Worm (Caenorhabditis elegans) whole organism, young adult: ENCODE measurements around the gene rpl-25.1.

Experiments used
- B0035.1 ChIP-seq: sonication (generic microtip); optimal IDR thresholded peaks from 2 replicates; lab custom pipeline; 2016; ENCODE audit warnings: missing genetic modification characterization, mild to moderate bottlenecking, missing compliant biosample characterization, missing genotype, missing genetic modification reagents
- D2030.7 ChIP-seq: fragments of 200-800 bp; sonication (Bioruptor generic); IDR thresholded peaks from 2 replicates; pipeline ENCODE4 v1.3.6; 2022; ENCODE audit warnings: missing genetic modification reagents, missing genetic modification characterization, missing compliant biosample characterization
- F10E7.11 ChIP-seq: sonication (generic microtip); optimal IDR thresholded peaks from 2 replicates; lab custom pipeline; 2017; ENCODE audit warnings: mild to moderate bottlenecking, missing genetic modification characterization, moderate library complexity, missing compliant biosample characterization
- F22D6.2 ChIP-seq: sonication (generic microtip); optimal IDR thresholded peaks from 2 replicates; lab custom pipeline; 2016; ENCODE audit warnings: mild to moderate bottlenecking, missing genetic modification characterization, missing compliant biosample characterization
- F39B2.1 ChIP-seq: fragments of 200-800 bp; sonication (Bioruptor generic); IDR thresholded peaks from 2 replicates; pipeline ENCODE4 v1.3.6; 2022; ENCODE audit warnings: missing genetic modification reagents, missing genetic modification characterization, missing compliant biosample characterization
- T07F8.4 ChIP-seq: sonication (generic microtip); optimal IDR thresholded peaks from 2 replicates; lab custom pipeline; 2016; ENCODE audit warnings: mild to moderate bottlenecking, missing genetic modification characterization, moderate library complexity, missing compliant biosample characterization
- Y53F4B.3 ChIP-seq: fragments of 200-800 bp; sonication (Bioruptor generic); IDR thresholded peaks from 2 replicates; pipeline ENCODE4 v1.3.6; 2022; ENCODE audit warnings: missing genetic modification reagents, missing genetic modification characterization, missing compliant biosample characterization
- Y53G8AR.9 ChIP-seq: fragments of 200-800 bp; sonication (Bioruptor generic); conservative IDR thresholded peaks from 2 replicates; pipeline ENCODE4 v1.3.6; 2022; ENCODE audit warnings: missing genetic modification reagents, missing genetic modification characterization, missing compliant biosample characterization
- Y79H2A.3 ChIP-seq: fragments of 200-800 bp; sonication (Bioruptor generic); conservative IDR thresholded peaks from 2 replicates; pipeline ENCODE4 v1.3.6; 2022; ENCODE audit warnings: missing genetic modification reagents, missing genetic modification characterization, missing compliant biosample characterization
- Y95B8A.8 ChIP-seq: fragments of 200-800 bp; sonication (Bioruptor generic); IDR thresholded peaks from 2 replicates; pipeline ENCODE4 v1.3.6; 2022; ENCODE audit warnings: missing genetic modification reagents, missing genetic modification characterization, missing compliant biosample characterization
- ZK185.1 ChIP-seq: sonication (generic microtip); optimal IDR thresholded peaks from 2 replicates; lab custom pipeline; 2016; ENCODE audit warnings: mild to moderate bottlenecking, missing genetic modification characterization, missing compliant biosample characterization; ENCODE audit not compliant: poor library complexity, severe bottlenecking
- akir-1 ChIP-seq: fragments of 200-800 bp; sonication (Bioruptor generic); optimal IDR thresholded peaks from 2 replicates; lab custom pipeline; 2018; ENCODE audit warnings: mild to moderate bottlenecking, missing genetic modification characterization, moderate library complexity, missing compliant biosample characterization
- bed-2 ChIP-seq: fragments of 200-800 bp; sonication (Bioruptor generic); IDR thresholded peaks from 2 replicates; pipeline ENCODE4 v1.3.6; 2022; ENCODE audit warnings: missing genetic modification reagents, missing genetic modification characterization, missing compliant biosample characterization
- cebp-1 ChIP-seq, 2 experiments: fragments of 200-800 bp in 1 of 2; sonication (Bioruptor generic) in 1 of 2; sonication (generic microtip) in 1 of 2; IDR thresholded peaks in 1 of 2; optimal IDR thresholded peaks in 1 of 2; 2 replicates each; pipeline versions ENCODE4 v1.3.6 to Lab custom; 2017 to 2022; ENCODE audit warnings: missing compliant biosample characterization in 2 of 2, missing genetic modification characterization in 2 of 2, mild to moderate bottlenecking in 1 of 2, missing genetic modification reagents in 1 of 2, moderate library complexity in 1 of 2
- cebp-2 ChIP-seq: fragments of 200-800 bp; sonication (Bioruptor generic); IDR thresholded peaks from 2 replicates; pipeline ENCODE4 v1.3.6; 2022; ENCODE audit warnings: missing genetic modification characterization, missing compliant biosample characterization
- ceh-100 ChIP-seq: fragments of 200-800 bp; sonication (Bioruptor generic); IDR thresholded peaks from 2 replicates; pipeline ENCODE4 v1.3.6; 2022; ENCODE audit warnings: missing genetic modification reagents, missing genetic modification characterization, missing compliant biosample characterization
- ceh-79 ChIP-seq: sonication (generic microtip); optimal IDR thresholded peaks from 2 replicates; lab custom pipeline; 2017; ENCODE audit warnings: mild to moderate bottlenecking, missing genetic modification characterization, missing compliant biosample characterization
- ceh-91 ChIP-seq: fragments of 200-800 bp; sonication (Bioruptor generic); IDR thresholded peaks from 2 replicates; pipeline ENCODE4 v1.3.6; 2022; ENCODE audit warnings: missing genetic modification reagents, missing genetic modification characterization, missing compliant biosample characterization
- chd-7 ChIP-seq: sonication (generic microtip); optimal IDR thresholded peaks from 2 replicates; lab custom pipeline; 2016; ENCODE audit warnings: mild to moderate bottlenecking, missing genetic modification characterization, moderate library complexity, missing compliant biosample characterization
- dox-1 ChIP-seq: fragments of 200-800 bp; sonication (Bioruptor generic); IDR thresholded peaks from 2 replicates; pipeline ENCODE4 v1.3.6; 2022; ENCODE audit warnings: missing genetic modification reagents, missing genetic modification characterization, missing compliant biosample characterization
- egl-18 ChIP-seq: fragments of 200-800 bp; sonication (Bioruptor generic); IDR thresholded peaks from 2 replicates; pipeline ENCODE4 v1.3.6; 2022; ENCODE audit warnings: missing genetic modification reagents, missing genetic modification characterization, missing compliant biosample characterization
- egl-44 ChIP-seq: fragments of 200-800 bp; sonication (Bioruptor generic); IDR thresholded peaks from 2 replicates; pipeline ENCODE4 v1.3.6; 2022; ENCODE audit warnings: missing genetic modification reagents, missing genetic modification characterization, missing compliant biosample characterization
- egrh-3 ChIP-seq: fragments of 200-800 bp; sonication (Bioruptor generic); IDR thresholded peaks from 2 replicates; pipeline ENCODE4 v1.3.6; 2022; ENCODE audit warnings: missing genetic modification reagents, missing genetic modification characterization, missing compliant biosample characterization
- hsf-1 ChIP-seq: fragments of 200-800 bp; sonication (Bioruptor generic); IDR thresholded peaks from 2 replicates; pipeline ENCODE4 v1.3.6; 2022; ENCODE audit warnings: missing genetic modification reagents, missing genetic modification characterization, missing compliant biosample characterization
- let-526 ChIP-seq: fragments of 200-800 bp; sonication (Bioruptor generic); IDR thresholded peaks from 2 replicates; pipeline ENCODE4 v1.3.6; 2022; ENCODE audit warnings: missing genetic modification reagents, missing genetic modification characterization, missing compliant biosample characterization
- lsy-27 ChIP-seq: sonication (generic microtip); optimal IDR thresholded peaks from 2 replicates; lab custom pipeline; 2017; ENCODE audit warnings: missing genetic modification characterization, mild to moderate bottlenecking, missing compliant biosample characterization, antibody characterized with exemption, missing genotype, borderline replicate concordance; ENCODE audit not compliant: insufficient read depth
- madf-3 ChIP-seq: fragments of 200-800 bp; sonication (Bioruptor generic); IDR thresholded peaks from 2 replicates; pipeline ENCODE4 v1.3.6; 2022; ENCODE audit warnings: missing genetic modification reagents, missing genetic modification characterization, missing compliant biosample characterization
- madf-6 ChIP-seq: fragments of 200-800 bp; sonication (Bioruptor generic); IDR thresholded peaks from 2 replicates; pipeline ENCODE4 v1.3.6; 2022; ENCODE audit warnings: missing genetic modification reagents, missing genetic modification characterization, missing compliant biosample characterization
- mcd-1 ChIP-seq: fragments of 200-800 bp; sonication (Bioruptor generic); IDR thresholded peaks from 2 replicates; pipeline ENCODE4 v1.3.6; 2022; ENCODE audit warnings: missing genetic modification reagents, missing genetic modification characterization, missing compliant biosample characterization
- nhr-80 ChIP-seq: sonication (generic microtip); optimal IDR thresholded peaks from 2 replicates; lab custom pipeline; 2016; ENCODE audit warnings: missing genetic modification characterization, missing compliant biosample characterization
- nhr-90 ChIP-seq: sonication (generic microtip); optimal IDR thresholded peaks from 2 replicates; lab custom pipeline; 2016; ENCODE audit warnings: missing genotype, mild to moderate bottlenecking, missing genetic modification characterization, missing compliant biosample characterization
- pha-4 ChIP-seq: fragments of 150-350 bp; sonication (generic microtip); optimal IDR thresholded peaks from 2 replicates; lab custom pipeline; 2014; ENCODE audit warnings: missing biosample characterization, missing genetic modification reagents, missing genetic modification characterization
- rpc-1 ChIP-seq, 2 experiments: fragments of 150-350 bp in 1 of 2; sonication (generic microtip) in 1 of 2; optimal IDR thresholded peaks; 2 replicates each; lab custom pipeline; 2014 to 2018; ENCODE audit warnings: missing biosample characterization in 1 of 2, missing genetic modification characterization in 1 of 2, missing genetic modification reagents in 1 of 2, missing genotype in 1 of 2
- snpc-1.3 ChIP-seq: sonication (generic microtip); optimal IDR thresholded peaks from 2 replicates; lab custom pipeline; 2017; ENCODE audit warnings: missing genetic modification characterization, mild to moderate bottlenecking, missing compliant biosample characterization, antibody characterized with exemption, moderate library complexity, missing genotype, missing genetic modification reagents; ENCODE audit not compliant: insufficient read depth
- tlf-1 ChIP-seq: fragments of 200-800 bp; sonication (Bioruptor generic); optimal IDR thresholded peaks from 2 replicates; lab custom pipeline; 2018; ENCODE audit warnings: mild to moderate bottlenecking, missing genetic modification characterization, missing compliant biosample characterization
- unc-62 ChIP-seq: fragments of 150-350 bp; optimal IDR thresholded peaks from 2 replicates; lab custom pipeline; 2014; ENCODE audit warnings: missing biosample characterization, missing genetic modification reagents, missing genetic modification characterization
- zfh-2 ChIP-seq: fragments of 200-800 bp; sonication (Bioruptor generic); conservative IDR thresholded peaks from 2 replicates; pipeline ENCODE4 v1.3.6; 2022; ENCODE audit warnings: missing genetic modification reagents, missing genetic modification characterization, missing compliant biosample characterization
- zim-3 ChIP-seq: sonication (generic microtip); optimal IDR thresholded peaks from 2 replicates; lab custom pipeline; 2017; ENCODE audit warnings: mild to moderate bottlenecking, missing genetic modification characterization, moderate library complexity, missing compliant biosample characterization
- ztf-22 ChIP-seq: fragments of 200-800 bp; sonication (Bioruptor generic); optimal IDR thresholded peaks from 2 replicates; lab custom pipeline; 2018; ENCODE audit warnings: mild to moderate bottlenecking, missing genetic modification characterization, moderate library complexity, missing compliant biosample characterization
- ztf-25 ChIP-seq: fragments of 200-800 bp; sonication (Bioruptor generic); IDR thresholded peaks from 2 replicates; pipeline ENCODE4 v1.3.6; 2022; ENCODE audit warnings: missing genetic modification reagents, missing genetic modification characterization, missing compliant biosample characterization
- ztf-28 ChIP-seq: fragments of 200-800 bp; sonication (Bioruptor generic); IDR thresholded peaks from 2 replicates; pipeline ENCODE4 v1.3.6; 2022; ENCODE audit warnings: missing genetic modification reagents, missing genetic modification characterization, missing compliant biosample characterization
- ztf-6 ChIP-seq: fragments of 200-800 bp; sonication (Bioruptor generic); IDR thresholded peaks from 2 replicates; pipeline ENCODE4 v1.3.6; 2022; ENCODE audit warnings: missing genetic modification reagents, missing genetic modification characterization, missing compliant biosample characterization

rpl-25.1 gene

ce11 chrX:4744037-4744436 is 29.1 kb downstream of the rpl-25.1 start:
- TF ChIP-seq dox-1 (GFP tag; lab: Robert Waterston, UW) (peak; percentile 47; the same call in 1 of the 2 replicates), zfh-2 (GFP tag; lab: Robert Waterston, UW) (peak; percentile 79), Y53G8AR.9 (GFP tag; lab: Robert Waterston, UW) (no peak), nhr-80 (tag; lab: Kevin White, UChicago) (peak; percentile 55)

DNA sequence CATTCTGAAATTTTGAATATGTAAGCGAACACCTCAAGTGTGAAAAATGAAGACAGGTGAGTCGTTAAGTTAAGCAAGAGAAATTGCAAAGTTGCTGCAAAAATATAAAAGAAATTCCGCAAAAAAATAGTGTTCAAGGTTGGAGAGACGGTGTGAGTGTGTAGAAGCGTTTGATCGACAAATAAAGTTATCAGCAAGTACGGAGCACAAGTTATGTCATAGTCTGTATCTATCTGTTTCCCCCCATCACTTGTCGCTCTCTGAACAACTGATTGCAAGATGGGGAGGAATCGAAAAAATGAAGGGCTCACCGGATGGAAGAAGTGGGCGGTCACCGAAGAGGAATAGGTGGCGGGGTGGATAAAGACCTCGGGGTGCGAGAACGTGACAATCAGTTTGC is 34.1 kb downstream of the rpl-25.1 start, which contains the start of gene lon-2:
TSS of gene lon-2 (minus strand) at position 4 of the 400 bp plus-strand sequence.
- TF ChIP-seq ceh-100 (GFP tag; lab: Robert Waterston, UW) (no peak), nhr-90 (tag; lab: Kevin White, UChicago) (no peak), nhr-80 (tag; lab: Kevin White, UChicago) (peak; percentile 86), B0035.1 (tag; lab: Kevin White, UChicago) (no peak), egl-44 (GFP tag; lab: Robert Waterston, UW) (no peak), ceh-79 (tag; lab: Kevin White, UChicago) (no peak), egl-18 (GFP tag; lab: Robert Waterston, UW) (no peak)

DNA sequence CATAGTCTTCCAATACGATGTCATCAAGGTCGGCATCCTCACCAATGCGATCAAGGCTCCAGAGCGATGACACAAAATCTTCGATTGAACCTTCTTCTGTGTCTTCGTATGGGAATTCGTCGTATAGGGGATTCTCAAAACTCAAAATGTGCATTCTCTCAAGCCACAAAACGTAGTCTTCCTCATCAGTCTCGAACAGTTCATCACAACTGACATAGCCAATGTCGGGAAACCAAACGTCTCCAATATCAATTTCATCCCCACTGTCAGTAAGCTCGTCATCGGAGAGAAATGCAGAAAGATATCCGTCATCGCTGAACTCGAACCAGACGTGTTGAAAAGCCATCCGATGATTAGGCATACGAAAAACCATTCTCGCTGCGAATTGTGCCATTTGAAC is 39.7 kb downstream of the rpl-25.1 start, which contains the start of gene C39E6.2:
TSS of gene C39E6.2 (minus strand) at position 394 of the 400 bp plus-strand sequence.
- TF ChIP-seq Y95B8A.8: no peak
- no peak for TF ChIP-seq ztf-25 (GFP tag; lab: Robert Waterston, UW)
- TF ChIP-seq zim-3 (tag; lab: Kevin White, UChicago): no peak
- no peak for TF ChIP-seq akir-1 (GFP tag; lab: Kevin White, UChicago)
- no peak for TF ChIP-seq rpc-1 (optimal IDR thresholded peaks at IDR 0.05; lab: Kevin White, UChicago)
- no peak for TF ChIP-seq rpc-1 (tag; optimal IDR thresholded peaks at IDR 0.05; lab: Kevin White, UChicago)
- TF ChIP-seq ztf-28: no peak
- TF ChIP-seq madf-6 (GFP tag; lab: Robert Waterston, UW): no peak
- no peak for TF ChIP-seq egrh-3 (GFP tag; lab: Robert Waterston, UW)
- no peak for TF ChIP-seq let-526 (GFP tag; lab: Robert Waterston, UW)
- TF ChIP-seq F39B2.1 (GFP tag; lab: Robert Waterston, UW): no peak
- no peak for TF ChIP-seq D2030.7
- TF ChIP-seq madf-3 (GFP tag; lab: Robert Waterston, UW): no peak
- TF ChIP-seq mcd-1 (GFP tag; lab: Robert Waterston, UW): no peak
- TF ChIP-seq egl-18 (GFP tag; lab: Robert Waterston, UW): no peak
- TF ChIP-seq chd-7 (tag; lab: Kevin White, UChicago): no peak
- TF ChIP-seq tlf-1 (GFP tag; lab: Kevin White, UChicago): no peak
- no peak for TF ChIP-seq T07F8.4

DNA sequence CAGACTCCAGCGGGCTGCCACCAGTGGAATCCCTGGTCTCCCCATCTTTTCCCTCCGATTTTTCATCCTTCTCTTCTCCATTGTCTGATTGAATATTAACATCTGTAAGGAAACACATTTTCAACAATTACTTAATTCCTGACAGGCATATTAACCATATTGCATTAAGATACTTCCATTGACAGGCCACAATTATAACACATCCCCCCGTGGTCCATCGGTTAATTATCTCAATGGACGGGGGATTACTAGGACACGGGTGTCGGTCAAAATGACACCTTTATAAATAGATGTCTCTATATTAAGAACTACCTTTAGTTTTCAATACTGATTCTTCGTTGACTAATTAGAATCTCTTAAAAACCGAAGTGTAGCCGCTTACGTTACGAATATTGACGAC is 44.7 kb downstream of the rpl-25.1 start:
- no peak for TF ChIP-seq ztf-22
- TF ChIP-seq cebp-2 (GFP tag; lab: Robert Waterston, UW): no peak
- no peak for TF ChIP-seq lsy-27
- TF ChIP-seq bed-2 (GFP tag; lab: Robert Waterston, UW): no peak
- TF ChIP-seq Y79H2A.3 (GFP tag; lab: Robert Waterston, UW): no peak
- no peak for TF ChIP-seq hsf-1 (GFP tag; lab: Robert Waterston, UW)
- TF ChIP-seq F22D6.2 (tag; lab: Kevin White, UChicago): no peak
- no peak for TF ChIP-seq Y53F4B.3 (GFP tag; lab: Robert Waterston, UW)
- no peak for TF ChIP-seq ZK185.1 (tag; lab: Kevin White, UChicago)
- no peak for TF ChIP-seq pha-4 (tag; lab: Kevin White, UChicago)
- TF ChIP-seq ztf-6 (GFP tag; lab: Robert Waterston, UW): no peak
- TF ChIP-seq F10E7.11 (tag; lab: Kevin White, UChicago): no peak
- TF ChIP-seq snpc-1.3 (tag; lab: Kevin White, UChicago): no peak
- no peak for TF ChIP-seq zfh-2 (GFP tag; lab: Robert Waterston, UW)
- TF ChIP-seq cebp-1 (GFP tag; IDR thresholded peaks at IDR 0.05; lab: Robert Waterston, UW): no peak
- TF ChIP-seq cebp-1 (tag; optimal IDR thresholded peaks at IDR 0.05; lab: Kevin White, UChicago): no peak
- no peak for TF ChIP-seq ztf-25 (GFP tag; lab: Robert Waterston, UW)
- no peak for TF ChIP-seq ceh-91 (GFP tag; lab: Robert Waterston, UW)
- no peak for TF ChIP-seq unc-62 (GFP tag; lab: Kevin White, UChicago)
